Worm (Caenorhabditis elegans) whole organism, L1 larva: ENCODE results near the gene F42G10.1.
A peak's percentile ranks its signal among the peaks of the same experiment; 100 is the strongest.

ENCODE experiments used
- C04F5.9 ChIP-seq: sonication (generic microtip); optimal IDR thresholded peaks from 2 replicates; lab custom pipeline; 2016; ENCODE audit warnings: missing genetic modification characterization, missing compliant biosample characterization
- C34B4.2 ChIP-seq: sonication (generic microtip); optimal IDR thresholded peaks from 2 replicates; lab custom pipeline; 2017; ENCODE audit warnings: mild to moderate bottlenecking, missing genetic modification characterization, missing compliant biosample characterization
- Y116A8C.19 ChIP-seq: sonication (generic microtip); optimal IDR thresholded peaks from 2 replicates; lab custom pipeline; 2016; ENCODE audit warnings: missing compliant biosample characterization, missing genetic modification characterization, borderline replicate concordance
- aha-1 ChIP-seq: fragments of 150-350 bp; optimal IDR thresholded peaks from 2 replicates; lab custom pipeline; 2014; ENCODE audit warnings: missing biosample characterization, missing genetic modification characterization
- alr-1 ChIP-seq: fragments of 200-800 bp; sonication (Bioruptor generic); optimal IDR thresholded peaks from 2 replicates; lab custom pipeline; 2018; ENCODE audit warnings: borderline replicate concordance, mild to moderate bottlenecking, missing genetic modification characterization, missing compliant biosample characterization
- aly-2 ChIP-seq: fragments of 150-350 bp; optimal IDR thresholded peaks from 2 replicates; lab custom pipeline; 2014; ENCODE audit warnings: missing biosample characterization, missing genetic modification characterization
- blmp-1 ChIP-seq: fragments of 150-350 bp; optimal IDR thresholded peaks from 2 replicates; lab custom pipeline; 2014; ENCODE audit warnings: missing biosample characterization, missing genetic modification characterization
- ceh-63 ChIP-seq: fragments of 200-800 bp; sonication (Bioruptor generic); optimal IDR thresholded peaks from 2 replicates; lab custom pipeline; 2018; ENCODE audit warnings: mild to moderate bottlenecking, missing genetic modification characterization, missing compliant biosample characterization
- ceh-8 ChIP-seq: fragments of 200-800 bp; sonication (Bioruptor generic); optimal IDR thresholded peaks from 2 replicates; lab custom pipeline; 2018; ENCODE audit warnings: mild to moderate bottlenecking, missing genetic modification characterization, moderate library complexity, missing compliant biosample characterization
- ceh-82 ChIP-seq, 3 experiments: fragments of 150-350 bp in 1 of 3; sonication (generic microtip) in 2 of 3; optimal IDR thresholded peaks; 2 replicates each; lab custom pipeline; 2014 to 2017; ENCODE audit warnings: missing biosample characterization in 3 of 3, missing genetic modification characterization in 3 of 3
- ceh-90 ChIP-seq: sonication (generic microtip); optimal IDR thresholded peaks from 2 replicates; lab custom pipeline; 2016; ENCODE audit warnings: missing genetic modification characterization, missing compliant biosample characterization
- ces-1 ChIP-seq: fragments of 150-350 bp; optimal IDR thresholded peaks from 2 replicates; lab custom pipeline; 2014; ENCODE audit warnings: missing biosample characterization, missing genetic modification reagents, missing genetic modification characterization
- efl-1 ChIP-seq, 4 experiments: fragments of 150-350 bp; optimal IDR thresholded peaks in 3 of 4; peaks in 1 of 4; 1 replicate in 1 of 4; 2 replicates in 3 of 4; lab custom pipeline; 2014; ENCODE audit warnings: missing biosample characterization in 2 of 4, missing genetic modification characterization in 2 of 4, missing genetic modification reagents in 2 of 4
- egl-13 ChIP-seq: sonication (generic microtip); optimal IDR thresholded peaks from 2 replicates; lab custom pipeline; 2016; ENCODE audit warnings: missing genotype, missing genetic modification reagents, missing genetic modification characterization, missing compliant biosample characterization
- elt-2 ChIP-seq: sonication (generic microtip); optimal IDR thresholded peaks from 2 replicates; lab custom pipeline; 2016; ENCODE audit warnings: missing genetic modification characterization, mild to moderate bottlenecking, inconsistent platforms, missing compliant biosample characterization, missing genetic modification reagents
- elt-3 ChIP-seq, 6 experiments: fragments of 150-350 bp in 1 of 6; sonication (generic microtip); optimal IDR thresholded peaks; 2 replicates each; lab custom pipeline; 2017 to 2018; ENCODE audit warnings: missing biosample characterization in 6 of 6, missing genetic modification characterization in 6 of 6, inconsistent platforms in 1 of 6
- fkh-4 ChIP-seq: sonication (generic microtip); optimal IDR thresholded peaks from 2 replicates; lab custom pipeline; 2016; ENCODE audit warnings: missing compliant biosample characterization, missing genetic modification characterization, borderline replicate concordance
- fos-1 ChIP-seq: fragments of 150-350 bp; optimal IDR thresholded peaks from 2 replicates; lab custom pipeline; 2014; ENCODE audit warnings: missing biosample characterization, missing genetic modification characterization
- grh-1 ChIP-seq: fragments of 200-800 bp; sonication (Bioruptor generic); IDR thresholded peaks from 2 replicates; pipeline ENCODE4 v1.3.6; 2022; ENCODE audit warnings: missing genetic modification reagents, missing genetic modification characterization, missing compliant biosample characterization
- hlh-4 ChIP-seq: sonication (generic microtip); optimal IDR thresholded peaks from 2 replicates; lab custom pipeline; 2016; ENCODE audit warnings: mild to moderate bottlenecking, missing genetic modification characterization, missing compliant biosample characterization
- irx-1 ChIP-seq: sonication (generic microtip); optimal IDR thresholded peaks from 2 replicates; lab custom pipeline; 2016; ENCODE audit warnings: missing genetic modification characterization, missing compliant biosample characterization
- isw-1 ChIP-seq: fragments of 200-800 bp; sonication (Bioruptor generic); IDR thresholded peaks from 2 replicates; pipeline ENCODE4 v1.3.6; 2022; ENCODE audit warnings: missing genetic modification characterization, missing compliant biosample characterization
- jun-1 ChIP-seq: fragments of 150-350 bp; optimal IDR thresholded peaks from 2 replicates; lab custom pipeline; 2014; ENCODE audit warnings: missing biosample characterization, missing genetic modification reagents, missing genetic modification characterization
- lin-13 ChIP-seq: fragments of 150-350 bp; optimal IDR thresholded peaks from 2 replicates; lab custom pipeline; 2014; ENCODE audit warnings: missing biosample characterization, missing genetic modification reagents, missing genetic modification characterization
- lin-14 ChIP-seq: fragments of 200-800 bp; sonication (Bioruptor generic); optimal IDR thresholded peaks from 2 replicates; lab custom pipeline; 2018; ENCODE audit warnings: mild to moderate bottlenecking, missing genetic modification characterization, moderate library complexity, missing compliant biosample characterization
- lin-35 ChIP-seq, 2 experiments: fragments of 150-350 bp; optimal IDR thresholded peaks; 2 replicates each; lab custom pipeline; 2014; ENCODE audit warnings: missing biosample characterization in 2 of 2, missing genetic modification characterization in 2 of 2, missing genetic modification reagents in 2 of 2
- lin-39 ChIP-seq: fragments of 150-350 bp; optimal IDR thresholded peaks from 2 replicates; lab custom pipeline; 2014; ENCODE audit warnings: missing biosample characterization, missing genetic modification reagents, missing genetic modification characterization
- mdl-1 ChIP-seq, 2 experiments: fragments of 150-350 bp; optimal IDR thresholded peaks; 2 replicates each; lab custom pipeline; 2014 to 2017; ENCODE audit warnings: missing biosample characterization in 2 of 2, missing genetic modification characterization in 2 of 2, inconsistent platforms in 1 of 2
- mef-2 ChIP-seq: fragments of 150-350 bp; optimal IDR thresholded peaks from 2 replicates; lab custom pipeline; 2014; ENCODE audit warnings: missing biosample characterization, missing genetic modification characterization
- mep-1 ChIP-seq: fragments of 150-350 bp; optimal IDR thresholded peaks from 2 replicates; lab custom pipeline; 2014; ENCODE audit warnings: missing biosample characterization, missing genetic modification characterization
- nhr-11 ChIP-seq: fragments of 150-350 bp; optimal IDR thresholded peaks from 2 replicates; lab custom pipeline; 2014; ENCODE audit warnings: missing biosample characterization, missing genetic modification characterization
- nhr-12 ChIP-seq: sonication (generic microtip); optimal IDR thresholded peaks from 2 replicates; lab custom pipeline; 2017; ENCODE audit warnings: missing biosample characterization, missing genetic modification characterization
- nhr-19 ChIP-seq: fragments of 200-800 bp; sonication (Bioruptor generic); conservative IDR thresholded peaks from 2 replicates; pipeline ENCODE4 v1.3.6; 2022; ENCODE audit warnings: missing genetic modification characterization, missing compliant biosample characterization
- nhr-20 ChIP-seq: sonication (generic microtip); optimal IDR thresholded peaks from 2 replicates; lab custom pipeline; 2016; ENCODE audit warnings: mild to moderate bottlenecking, missing genetic modification characterization, missing compliant biosample characterization
- nhr-237 ChIP-seq: fragments of 150-350 bp; optimal IDR thresholded peaks from 2 replicates; lab custom pipeline; 2014; ENCODE audit warnings: missing biosample characterization, missing genetic modification characterization
- nhr-71 ChIP-seq: sonication (generic microtip); optimal IDR thresholded peaks from 2 replicates; lab custom pipeline; 2016; ENCODE audit warnings: mild to moderate bottlenecking, missing genetic modification characterization, moderate library complexity, missing compliant biosample characterization
- nhr-85 ChIP-seq: sonication (generic microtip); peaks from one replicate; lab custom pipeline; 2016; ENCODE audit warnings: missing genetic modification characterization, inconsistent platforms, missing compliant biosample characterization
- nhr-90 ChIP-seq: sonication (generic microtip); optimal IDR thresholded peaks from 2 replicates; lab custom pipeline; 2016; ENCODE audit warnings: mild to moderate bottlenecking, missing genetic modification characterization, missing compliant biosample characterization; ENCODE audit not compliant: poor library complexity
- pag-3 ChIP-seq: sonication (generic microtip); optimal IDR thresholded peaks from 2 replicates; lab custom pipeline; 2017; ENCODE audit warnings: missing genetic modification characterization, mild to moderate bottlenecking, missing compliant biosample characterization, antibody characterized with exemption, borderline replicate concordance; ENCODE audit not compliant: insufficient read depth
- snu-23 ChIP-seq: sonication (generic microtip); optimal IDR thresholded peaks from 2 replicates; lab custom pipeline; 2016; ENCODE audit warnings: missing genetic modification characterization, missing compliant biosample characterization
- sox-4 ChIP-seq: sonication (generic microtip); optimal IDR thresholded peaks from 2 replicates; lab custom pipeline; 2016; ENCODE audit warnings: missing genetic modification characterization, missing compliant biosample characterization
- tbx-2 ChIP-seq: sonication (generic microtip); optimal IDR thresholded peaks from 2 replicates; lab custom pipeline; 2016; ENCODE audit warnings: missing genetic modification characterization, missing compliant biosample characterization
- tlp-1 ChIP-seq: fragments of 150-350 bp; optimal IDR thresholded peaks from 2 replicates; lab custom pipeline; 2014; ENCODE audit warnings: missing biosample characterization, missing genetic modification characterization
- unc-30 ChIP-seq: sonication (generic microtip); optimal IDR thresholded peaks from 2 replicates; lab custom pipeline; 2017; ENCODE audit warnings: missing biosample characterization, missing genetic modification characterization
- unc-86 ChIP-seq: sonication (generic microtip); optimal IDR thresholded peaks from 2 replicates; lab custom pipeline; 2016; ENCODE audit warnings: missing genetic modification characterization, missing compliant biosample characterization
- zag-1 ChIP-seq: fragments of 150-350 bp; optimal IDR thresholded peaks from 2 replicates; lab custom pipeline; 2014; ENCODE audit warnings: missing biosample characterization, missing genetic modification characterization
- ztf-4 ChIP-seq: fragments of 150-350 bp; optimal IDR thresholded peaks from 2 replicates; lab custom pipeline; 2014; ENCODE audit warnings: missing biosample characterization, missing genetic modification characterization

Gene F42G10.1

ce11 chrX:10053742-10054409 is 31.9 kb upstream of the F42G10.1 start, which contains the start of gene cbs-1:
cbs-1 (plus strand) TSS chrX:10054275.
- TF ChIP-seq C04F5.9 (no peak), ceh-90 (no peak), blmp-1 (tag; lab: Kevin White, UChicago) (no peak), tlp-1 (tag; lab: Kevin White, UChicago) (no peak), snu-23 (GFP tag; lab: Kevin White, UChicago) (peak; percentile 16), alr-1 (tag; lab: Kevin White, UChicago) (no peak), egl-13 (tag; lab: Kevin White, UChicago) (no peak), elt-2 (tag; lab: Kevin White, UChicago) (peak; percentile 71), nhr-71 (tag; lab: Kevin White, UChicago) (peak; percentile 35), ceh-82 (tag; optimal IDR thresholded peaks at IDR 0.05; lab: Kevin White, UChicago) (no peak), nhr-12 (tag; lab: Kevin White, UChicago) (no peak), ces-1 (GFP tag; lab: Kevin White, UChicago) (no peak), nhr-85 (tag; lab: Kevin White, UChicago) (peak; percentile 58), elt-3 (tag; optimal IDR thresholded peaks at IDR 0.05; lab: Kevin White, UChicago) (peak in 1 of 6 experiments; percentile 2), tbx-2 (tag; lab: Kevin White, UChicago) (no peak), fos-1 (tag; lab: Kevin White, UChicago) (no peak), hlh-4 (no peak), sox-4 (tag; lab: Kevin White, UChicago) (no peak), aha-1 (tag; lab: Kevin White, UChicago) (no peak), nhr-20 (peak; percentile 57), zag-1 (tag; lab: Kevin White, UChicago) (no peak), lin-14 (GFP tag; lab: Kevin White, UChicago) (peak; percentile 46), C34B4.2 (tag; lab: Kevin White, UChicago) (no peak), nhr-19 (GFP tag; lab: Robert Waterston, UW) (no peak), efl-1 (optimal IDR thresholded peaks at IDR 0.05; lab: Kevin White, UChicago) (no peak), efl-1 (GFP tag; optimal IDR thresholded peaks at IDR 0.05 in 1 of 2; lab: Kevin White, UChicago) (peak in 1 of 2 experiments; percentile 64), aly-2 (no peak), lin-39 (no peak)
- TF ChIP-seq, all 84 proteins: peak for 8

ce11 chrX:10051625-10052024 is 29.7 kb upstream of the F42G10.1 start:
- TF ChIP-seq elt-2 (tag; lab: Kevin White, UChicago): peak; percentile 96
- peak; percentile 54 for TF ChIP-seq snu-23 (GFP tag; lab: Kevin White, UChicago)
- peak in 1 of 2 experiments; percentile 66 for TF ChIP-seq lin-35 (GFP tag; optimal IDR thresholded peaks at IDR 0.05; lab: Kevin White, UChicago)
- TF ChIP-seq mdl-1 (tag; optimal IDR thresholded peaks at IDR 0.05; lab: Kevin White, UChicago): peak in 1 of 2 experiments; percentile 70
- peak; percentile 17 for TF ChIP-seq mep-1 (tag; lab: Kevin White, UChicago)
- TF ChIP-seq irx-1: no peak
- TF ChIP-seq nhr-237 (tag; lab: Kevin White, UChicago): no peak
- no peak for TF ChIP-seq ceh-90
- TF ChIP-seq Y116A8C.19: no peak
- TF ChIP-seq ceh-82 (tag; optimal IDR thresholded peaks at IDR 0.05; lab: Kevin White, UChicago): no peak
- TF ChIP-seq pag-3 (tag; lab: Kevin White, UChicago): no peak
- no peak for TF ChIP-seq unc-86
- TF ChIP-seq nhr-71 (tag; lab: Kevin White, UChicago): peak; percentile 77
- TF ChIP-seq nhr-11 (tag; lab: Kevin White, UChicago): no peak
- no peak for TF ChIP-seq mef-2
- no peak for TF ChIP-seq ceh-8 (GFP tag; lab: Kevin White, UChicago)
- TF ChIP-seq tbx-2 (tag; lab: Kevin White, UChicago): peak; percentile 58
- no peak for TF ChIP-seq isw-1 (GFP tag; lab: Robert Waterston, UW)
- TF ChIP-seq unc-30 (tag; lab: Kevin White, UChicago): no peak
- no peak for TF ChIP-seq zag-1 (tag; lab: Kevin White, UChicago)
- no peak for TF ChIP-seq alr-1 (tag; lab: Kevin White, UChicago)
- TF ChIP-seq jun-1 (tag; lab: Kevin White, UChicago): no peak
- TF ChIP-seq lin-14 (GFP tag; lab: Kevin White, UChicago): peak; percentile 50
- peak; percentile 92 for TF ChIP-seq grh-1 (GFP tag; lab: Robert Waterston, UW)
- TF ChIP-seq ztf-4 (tag; lab: Kevin White, UChicago): peak; percentile 12
- TF ChIP-seq nhr-20: peak; percentile 88
- TF ChIP-seq C04F5.9: no peak
- TF ChIP-seq fkh-4: no peak
- no peak for TF ChIP-seq lin-13 (GFP tag; lab: Kevin White, UChicago)
- TF ChIP-seq ces-1 (GFP tag; lab: Kevin White, UChicago): no peak
- no peak for TF ChIP-seq ceh-63
- peak; percentile 28 for TF ChIP-seq blmp-1 (tag; lab: Kevin White, UChicago)
- TF ChIP-seq nhr-19 (GFP tag; lab: Robert Waterston, UW): peak; percentile 64
- TF ChIP-seq lin-39: no peak
- TF ChIP-seq nhr-90 (tag; lab: Kevin White, UChicago): peak; percentile 78
- peak in 4 of 6 experiments; percentile 4 to 87 (median 43) for TF ChIP-seq elt-3 (tag; optimal IDR thresholded peaks at IDR 0.05; lab: Kevin White, UChicago)
